Fruit fly (Drosophila melanogaster): ENCODE results near the gene Taf10b.

Taf10b gene

DNA sequence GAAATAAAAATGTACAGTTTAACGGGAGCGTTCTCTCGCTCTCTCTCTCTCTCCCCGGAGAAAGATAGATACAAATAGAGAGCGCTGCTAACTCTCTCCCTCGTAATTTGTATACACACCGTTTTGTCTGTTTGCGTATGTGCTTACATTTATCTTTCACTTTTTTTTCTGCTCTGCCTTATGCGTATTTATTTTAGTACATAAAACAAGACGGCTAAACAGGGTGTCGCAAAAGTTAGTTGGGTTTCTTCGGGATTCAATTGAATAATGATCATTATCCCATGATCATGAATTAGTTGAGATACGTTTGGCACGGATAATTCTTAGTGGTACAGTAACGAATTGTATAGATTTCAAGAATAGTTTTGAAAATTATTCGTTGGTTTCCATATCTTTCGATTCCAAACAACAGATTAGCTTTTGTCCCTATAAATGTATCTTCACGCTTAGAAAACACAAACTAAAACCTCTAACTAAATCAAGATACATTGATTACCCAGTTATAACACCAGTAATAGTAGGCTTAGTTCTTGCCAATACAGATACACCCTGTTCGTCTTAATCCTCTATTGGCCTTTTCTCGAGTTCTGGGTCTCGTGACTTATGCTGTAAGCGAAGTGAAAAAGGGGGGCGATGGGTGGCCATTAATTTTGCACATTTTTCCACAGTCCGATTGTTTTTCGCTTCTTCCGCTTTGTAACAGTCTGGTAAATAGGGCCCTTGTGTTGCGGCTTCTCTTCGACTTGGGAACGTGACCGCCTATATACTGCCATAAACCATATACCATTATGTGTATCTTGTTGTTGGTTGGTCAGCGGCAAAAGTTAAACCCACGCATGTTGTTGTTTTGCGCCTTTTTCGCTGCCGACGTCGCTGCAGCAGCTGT is 13.0 kb downstream of the Taf10b start:
- peak; percentile 70 for TF ChIP-seq nerfin-1 (tag; optimal IDR thresholded peaks at IDR 0.05)
- TF ChIP-seq jing (GFP tag; optimal IDR thresholded peaks at IDR 0.05), result peak; percentile 8
- TF ChIP-seq NC2α (GFP tag; optimal IDR thresholded peaks at IDR 0.05), result peak; percentile 65
- TF ChIP-seq row (GFP tag; IDR thresholded peaks at IDR 0.05), result no peak
- no peak for TF ChIP-seq CG32532 (GFP tag; IDR thresholded peaks at IDR 0.05)
- TF ChIP-seq bcd (GFP tag; optimal IDR thresholded peaks at IDR 0.05), result peak; percentile 83
- peak; percentile 62 for TF ChIP-seq emc (GFP tag; optimal IDR thresholded peaks at IDR 0.05)
- TF ChIP-seq HLH3B (GFP tag; IDR thresholded peaks at IDR 0.05), result no peak
- peak; percentile 86 for TF ChIP-seq grau (tag; optimal IDR thresholded peaks at IDR 0.05)
- peak; percentile 86 for TF ChIP-seq CG13296 (GFP tag; optimal IDR thresholded peaks at IDR 0.05)
- no peak for TF ChIP-seq ci (GFP tag; IDR thresholded peaks at IDR 0.05)
- TF ChIP-seq CG7786 (GFP tag; optimal IDR thresholded peaks at IDR 0.05), result peak; percentile 66
- no peak for TF ChIP-seq CG2199 (GFP tag; IDR thresholded peaks at IDR 0.05)
- TF ChIP-seq lbe (GFP tag; optimal IDR thresholded peaks at IDR 0.05), result no peak
- peak; percentile 47 for TF ChIP-seq Hey (tag; optimal IDR thresholded peaks at IDR 0.05)
- TF ChIP-seq crp (GFP tag; optimal IDR thresholded peaks at IDR 0.05), result peak in 1 of 2 experiments; percentile 10
- TF ChIP-seq pnt (GFP tag; optimal IDR thresholded peaks at IDR 0.05), result peak; percentile 56
- peak; percentile 86 for TF ChIP-seq caup (GFP tag; optimal IDR thresholded peaks at IDR 0.05; ENCODE audit: severe bottlenecking)
- TF ChIP-seq ranshi (GFP tag; IDR thresholded peaks at IDR 0.05), result no peak
- TF ChIP-seq pum (GFP tag; optimal IDR thresholded peaks at IDR 0.05), result peak; percentile 61
- TF ChIP-seq dmrt11E (tag; optimal IDR thresholded peaks at IDR 0.05), result peak; percentile 52
- peak; percentile 51 for TF ChIP-seq CG8281 (tag; optimal IDR thresholded peaks at IDR 0.05)
- 0 out of 4 replicates have a peak, but pooled peaks have one; percentile 1 for TF ChIP-seq Gug (GFP tag; IDR thresholded peaks at IDR 0.05)
- peak; percentile 88 for TF ChIP-seq Vsx1 (GFP tag; optimal IDR thresholded peaks at IDR 0.05)
- TF ChIP-seq lola (GFP tag; optimal IDR thresholded peaks at IDR 0.05), result peak in 1 of 3 experiments; percentile 77
- peak; percentile 88 for TF ChIP-seq HHEX (GFP tag; optimal IDR thresholded peaks at IDR 0.05)
- no peak for TF ChIP-seq Atf6 (GFP tag; IDR thresholded peaks at IDR 0.05)
- TF ChIP-seq Mrtf (GFP tag; IDR thresholded peaks at IDR 0.05), result no peak
- TF ChIP-seq CG11504 (tag; optimal IDR thresholded peaks at IDR 0.05), result peak; percentile 85
- TF ChIP-seq ssp (GFP tag; IDR thresholded peaks at IDR 0.05), result no peak
- peak; percentile 56 for TF ChIP-seq Jarid2 (GFP tag; optimal IDR thresholded peaks at IDR 0.05)
- no peak for TF ChIP-seq cas (GFP tag; IDR thresholded peaks at IDR 0.05)
- TF ChIP-seq CG9876 (GFP tag; optimal IDR thresholded peaks at IDR 0.05), result peak; percentile 2
- peak; percentile 46 for TF ChIP-seq CG18011 (GFP tag; optimal IDR thresholded peaks at IDR 0.05)
- TF ChIP-seq CG10366 (GFP tag; IDR thresholded peaks at IDR 0.05), result no peak
- peak; percentile 88 for TF ChIP-seq fd64A (GFP tag; optimal IDR thresholded peaks at IDR 0.05)
- TF ChIP-seq eve (GFP tag; optimal IDR thresholded peaks at IDR 0.05), result no peak
- peak; percentile 80 for TF ChIP-seq en (GFP tag; optimal IDR thresholded peaks at IDR 0.05)
- TF ChIP-seq Hmr (GFP tag; optimal IDR thresholded peaks at IDR 0.05), result peak; percentile 86
- no peak for TF ChIP-seq sens-2 (GFP tag; IDR thresholded peaks at IDR 0.05)
- TF ChIP-seq wek (GFP tag; optimal IDR thresholded peaks at IDR 0.05), result peak; percentile 89
- TF ChIP-seq ind (GFP tag; optimal IDR thresholded peaks at IDR 0.05), result peak; percentile 81
- peak; percentile 51 for TF ChIP-seq CG11398 (GFP tag; optimal IDR thresholded peaks at IDR 0.05)
- TF ChIP-seq Kr (GFP tag; optimal IDR thresholded peaks at IDR 0.05), result no peak
- TF ChIP-seq sqz (GFP tag; optimal IDR thresholded peaks at IDR 0.05), result peak; percentile 91
- no peak for TF ChIP-seq Dbx (GFP tag; IDR thresholded peaks at IDR 0.05)
- peak in 1 of 2 experiments; percentile 67 for TF ChIP-seq tll (GFP tag; optimal IDR thresholded peaks at IDR 0.05)
- peak; percentile 32 for TF ChIP-seq CG8290 (GFP tag; optimal IDR thresholded peaks at IDR 0.05)
- TF ChIP-seq CG8290 (tag; optimal IDR thresholded peaks at IDR 0.05), result peak; percentile 39 to 76

Data from whole organism, embryonic.